Fruit fly (Drosophila melanogaster) S2 (cell line): ENCODE data around the gene PNPase.

Source experiments
- CG8478 ChIP-seq: fragments of >200 bp; optimal IDR thresholded peaks from 2 replicates; lab custom pipeline; 2018
- CTCF ChIP-seq, 2 experiments: fragments of >200 bp; optimal IDR thresholded peaks; 2 replicates each; lab custom pipeline; 2018

dm6 chr3R:31435619-31436018, 30.4 kb upstream of the PNPase start:
- TF ChIP-seq CTCF (optimal IDR thresholded peaks at IDR 0.05; lab: Kevin White, UChicago) (no peak), CG8478 (lab: Kevin White, UChicago) (no peak)
